Worm (Caenorhabditis elegans) whole organism, L3 larva: ENCODE data around the gene srh-122.

Source experiments
- ceh-28 ChIP-seq: fragments of 150-350 bp; optimal IDR thresholded peaks from 2 replicates; lab custom pipeline; 2014; ENCODE audit warnings: missing biosample characterization, missing genetic modification reagents, missing genetic modification characterization
- egl-27 ChIP-seq: sonication (generic microtip); optimal IDR thresholded peaks from 4 replicates; lab custom pipeline; 2017; ENCODE audit warnings: missing biosample characterization, missing genetic modification reagents, missing genetic modification characterization
- fos-1 ChIP-seq: fragments of 150-350 bp; optimal IDR thresholded peaks from 2 replicates; lab custom pipeline; 2014; ENCODE audit warnings: missing biosample characterization, missing genetic modification characterization
- jun-1 ChIP-seq: fragments of 150-350 bp; optimal IDR thresholded peaks from 2 replicates; lab custom pipeline; 2014; ENCODE audit warnings: missing biosample characterization, missing genetic modification reagents, missing genetic modification characterization
- sea-2 ChIP-seq: fragments of 150-350 bp; sonication (generic microtip); optimal IDR thresholded peaks from 4 replicates; lab custom pipeline; 2014; ENCODE audit warnings: missing biosample characterization, missing genetic modification reagents, missing genetic modification characterization
- skn-1 ChIP-seq: fragments of 150-350 bp; optimal IDR thresholded peaks from 2 replicates; lab custom pipeline; 2014; ENCODE audit warnings: missing biosample characterization, missing genetic modification characterization

DNA sequence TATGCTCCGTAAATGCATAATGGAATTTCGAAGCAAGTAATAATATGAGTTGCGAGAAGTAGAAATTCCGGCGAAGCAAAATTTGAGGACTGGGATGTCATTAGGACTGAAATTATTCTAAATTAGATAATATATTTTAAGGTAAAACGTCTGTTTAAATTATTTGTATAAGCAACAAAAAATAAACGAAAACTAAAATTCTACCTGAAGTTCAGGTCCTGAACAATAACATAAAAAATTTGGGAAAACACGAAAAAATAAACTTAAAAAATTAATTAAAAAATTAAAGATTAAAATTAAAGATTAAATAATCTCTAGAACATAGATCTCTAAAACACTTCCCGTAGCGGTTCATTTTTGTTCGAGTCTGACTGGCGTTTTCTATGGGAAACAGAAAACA is 2.0 kb upstream of the srh-122 start, which contains the start of gene srh-251:
- TF ChIP-seq ceh-28 (no peak), jun-1 (tag; lab: Kevin White, UChicago) (no peak), sea-2 (no peak), egl-27 (tag; lab: Kevin White, UChicago) (no peak), skn-1 (tag; lab: Kevin White, UChicago) (no peak), fos-1 (tag; lab: Kevin White, UChicago) (no peak)
